Fruit fly (Drosophila melanogaster): Measurements from ENCODE around the gene Lip4.

- TF ChIP-seq EcR (GFP tag; optimal IDR thresholded peaks at IDR 0.05), result no peak
- TF ChIP-seq CG10348 (GFP tag; IDR thresholded peaks at IDR 0.05), result no peak
- 0 out of 3 replicates have a peak, but pooled peaks have one; percentile 19 for TF ChIP-seq fd96Ca (GFP tag; IDR thresholded peaks at IDR 0.05)
- no peak for TF ChIP-seq CG12605 (GFP tag; IDR thresholded peaks at IDR 0.05)
- TF ChIP-seq CG8301 (tag; optimal IDR thresholded peaks at IDR 0.05), result peak; percentile 13
- TF ChIP-seq Pif1A (GFP tag; optimal IDR thresholded peaks at IDR 0.05), result no peak
- no peak for TF ChIP-seq CG13204 (GFP tag; optimal IDR thresholded peaks at IDR 0.05)
- no peak for TF ChIP-seq Ets98B (GFP tag; IDR thresholded peaks at IDR 0.05)
- peak; percentile 6 for TF ChIP-seq CG15710 (tag; optimal IDR thresholded peaks at IDR 0.05)
- TF ChIP-seq CG17806 (tag; optimal IDR thresholded peaks at IDR 0.05), result no peak
- no peak for TF ChIP-seq CG34367 (tag; optimal IDR thresholded peaks at IDR 0.05)
- TF ChIP-seq CG9948 (tag; optimal IDR thresholded peaks at IDR 0.05), result peak; percentile 8
- TF ChIP-seq Pif1B (GFP tag; optimal IDR thresholded peaks at IDR 0.05), result no peak
Measured at dm6 chr2L:10522174-10522893, 5.0 kb upstream of the Lip4 start.
